Worm (Caenorhabditis elegans) whole organism, young adult: Measurements from ENCODE around the gene cca-1.

ENCODE experiments used
- B0019.2 ChIP-seq: fragments of 200-800 bp; sonication (Bioruptor generic); conservative IDR thresholded peaks from 2 replicates; pipeline ENCODE4 v1.3.6; 2022; ENCODE audit warnings: missing genetic modification reagents, missing genetic modification characterization, missing compliant biosample characterization
- C06A6.2 ChIP-seq: fragments of 200-800 bp; sonication (Bioruptor generic); conservative IDR thresholded peaks from 2 replicates; pipeline ENCODE4 v1.3.6; 2022; ENCODE audit warnings: missing genetic modification characterization, missing compliant biosample characterization
- C17E4.6 ChIP-seq: fragments of 200-800 bp; sonication (Bioruptor generic); IDR thresholded peaks from 2 replicates; pipeline ENCODE4 v1.3.6; 2022; ENCODE audit warnings: missing genetic modification reagents, missing genetic modification characterization, missing compliant biosample characterization
- F22D6.2 ChIP-seq: sonication (generic microtip); optimal IDR thresholded peaks from 2 replicates; lab custom pipeline; 2016; ENCODE audit warnings: mild to moderate bottlenecking, missing genetic modification characterization, missing compliant biosample characterization
- F39B2.1 ChIP-seq: fragments of 200-800 bp; sonication (Bioruptor generic); IDR thresholded peaks from 2 replicates; pipeline ENCODE4 v1.3.6; 2022; ENCODE audit warnings: missing genetic modification reagents, missing genetic modification characterization, missing compliant biosample characterization
- F57A8.1 ChIP-seq: fragments of 200-800 bp; sonication (Bioruptor generic); optimal IDR thresholded peaks from 2 replicates; lab custom pipeline; 2018; ENCODE audit warnings: mild to moderate bottlenecking, missing genetic modification characterization, moderate library complexity, missing compliant biosample characterization
- K11D2.4 ChIP-seq: fragments of 200-800 bp; sonication (Bioruptor generic); IDR thresholded peaks from 2 replicates; pipeline ENCODE4 v1.3.6; 2022; ENCODE audit warnings: missing genetic modification reagents, missing genetic modification characterization, missing compliant biosample characterization
- T07F8.4 ChIP-seq: sonication (generic microtip); optimal IDR thresholded peaks from 2 replicates; lab custom pipeline; 2016; ENCODE audit warnings: mild to moderate bottlenecking, missing genetic modification characterization, moderate library complexity, missing compliant biosample characterization
- Y79H2A.3 ChIP-seq: fragments of 200-800 bp; sonication (Bioruptor generic); conservative IDR thresholded peaks from 2 replicates; pipeline ENCODE4 v1.3.6; 2022; ENCODE audit warnings: missing genetic modification reagents, missing genetic modification characterization, missing compliant biosample characterization
- akir-1 ChIP-seq: fragments of 200-800 bp; sonication (Bioruptor generic); optimal IDR thresholded peaks from 2 replicates; lab custom pipeline; 2018; ENCODE audit warnings: mild to moderate bottlenecking, missing genetic modification characterization, moderate library complexity, missing compliant biosample characterization
- athp-1 ChIP-seq: sonication (generic microtip); optimal IDR thresholded peaks from 2 replicates; lab custom pipeline; 2017; ENCODE audit warnings: mild to moderate bottlenecking, missing genetic modification characterization, missing compliant biosample characterization
- attf-5 ChIP-seq: fragments of 200-800 bp; sonication (Bioruptor generic); optimal IDR thresholded peaks from 2 replicates; lab custom pipeline; 2018; ENCODE audit warnings: mild to moderate bottlenecking, missing genetic modification characterization, missing compliant biosample characterization
- attf-6 ChIP-seq: fragments of 200-800 bp; sonication (Bioruptor generic); IDR thresholded peaks from 2 replicates; pipeline ENCODE4 v1.3.6; 2022; ENCODE audit warnings: missing genetic modification reagents, missing genetic modification characterization, missing compliant biosample characterization
- bed-1 ChIP-seq: fragments of 200-800 bp; sonication (Bioruptor generic); IDR thresholded peaks from 2 replicates; pipeline ENCODE4 v1.3.6; 2022; ENCODE audit warnings: missing genetic modification reagents, missing genetic modification characterization, missing compliant biosample characterization
- cebp-2 ChIP-seq: fragments of 200-800 bp; sonication (Bioruptor generic); IDR thresholded peaks from 2 replicates; pipeline ENCODE4 v1.3.6; 2022; ENCODE audit warnings: missing genetic modification characterization, missing compliant biosample characterization
- ceh-100 ChIP-seq: fragments of 200-800 bp; sonication (Bioruptor generic); IDR thresholded peaks from 2 replicates; pipeline ENCODE4 v1.3.6; 2022; ENCODE audit warnings: missing genetic modification reagents, missing genetic modification characterization, missing compliant biosample characterization
- ceh-40 ChIP-seq: fragments of 200-800 bp; sonication (Bioruptor generic); IDR thresholded peaks from 2 replicates; pipeline ENCODE4 v1.3.6; 2022; ENCODE audit warnings: missing genetic modification characterization, missing compliant biosample characterization
- ceh-79 ChIP-seq: sonication (generic microtip); optimal IDR thresholded peaks from 2 replicates; lab custom pipeline; 2017; ENCODE audit warnings: mild to moderate bottlenecking, missing genetic modification characterization, missing compliant biosample characterization
- ceh-91 ChIP-seq: fragments of 200-800 bp; sonication (Bioruptor generic); IDR thresholded peaks from 2 replicates; pipeline ENCODE4 v1.3.6; 2022; ENCODE audit warnings: missing genetic modification reagents, missing genetic modification characterization, missing compliant biosample characterization
- efl-1 ChIP-seq: fragments of 150-350 bp; optimal IDR thresholded peaks from 2 replicates; lab custom pipeline; 2014; ENCODE audit warnings: missing biosample characterization, missing genetic modification reagents, missing genetic modification characterization
- fkh-3 ChIP-seq: sonication (generic microtip); optimal IDR thresholded peaks from 2 replicates; lab custom pipeline; 2016; ENCODE audit warnings: mild to moderate bottlenecking, missing genetic modification characterization, missing compliant biosample characterization
- hlh-12 ChIP-seq: sonication (generic microtip); optimal IDR thresholded peaks from 2 replicates; lab custom pipeline; 2016; ENCODE audit warnings: missing genetic modification characterization, missing compliant biosample characterization
- hrde-1 ChIP-seq: sonication (generic microtip); optimal IDR thresholded peaks from 2 replicates; lab custom pipeline; 2016; ENCODE audit warnings: missing genetic modification characterization, mild to moderate bottlenecking, missing compliant biosample characterization, moderate library complexity, missing genotype, missing genetic modification reagents, borderline replicate concordance
- let-607 ChIP-seq, 2 experiments: fragments of 200-800 bp in 1 of 2; sonication (Bioruptor generic) in 1 of 2; sonication (generic microtip) in 1 of 2; optimal IDR thresholded peaks; 2 replicates each; lab custom pipeline; 2016 to 2018; ENCODE audit warnings: mild to moderate bottlenecking in 2 of 2, missing compliant biosample characterization in 2 of 2, missing genetic modification characterization in 2 of 2, moderate library complexity in 2 of 2, missing genotype in 1 of 2
- lin-54 ChIP-seq: fragments of 200-800 bp; sonication (Bioruptor generic); optimal IDR thresholded peaks from 2 replicates; lab custom pipeline; 2018; ENCODE audit warnings: mild to moderate bottlenecking, missing genetic modification characterization, missing compliant biosample characterization
- madf-10 ChIP-seq: sonication (generic microtip); optimal IDR thresholded peaks from 2 replicates; lab custom pipeline; 2016; ENCODE audit warnings: mild to moderate bottlenecking, missing genetic modification characterization, missing compliant biosample characterization
- madf-8 ChIP-seq: fragments of 200-800 bp; sonication (Bioruptor generic); conservative IDR thresholded peaks from 2 replicates; pipeline ENCODE4 v1.3.6; 2022; ENCODE audit warnings: missing genetic modification reagents, missing genetic modification characterization, missing compliant biosample characterization
- mel-28 ChIP-seq: sonication (generic microtip); optimal IDR thresholded peaks from 2 replicates; lab custom pipeline; 2016; ENCODE audit warnings: borderline replicate concordance, mild to moderate bottlenecking, missing genetic modification characterization, missing compliant biosample characterization
- nfya-1 ChIP-seq: sonication (generic microtip); optimal IDR thresholded peaks from 2 replicates; lab custom pipeline; 2017; ENCODE audit warnings: antibody characterized with exemption, missing compliant biosample characterization, missing genetic modification characterization, borderline replicate concordance; ENCODE audit not compliant: insufficient read depth
- nfya-2 ChIP-seq: fragments of 200-800 bp; sonication (Bioruptor generic); IDR thresholded peaks from 2 replicates; pipeline ENCODE4 v1.3.6; 2022; ENCODE audit warnings: missing genetic modification reagents, missing genetic modification characterization, missing compliant biosample characterization
- nhr-120 ChIP-seq: fragments of 200-800 bp; sonication (Bioruptor generic); IDR thresholded peaks from 2 replicates; pipeline ENCODE4 v1.3.6; 2022; ENCODE audit warnings: missing genetic modification characterization, missing compliant biosample characterization
- nhr-27 ChIP-seq: fragments of 200-800 bp; sonication (Bioruptor generic); optimal IDR thresholded peaks from 2 replicates; lab custom pipeline; 2018; ENCODE audit warnings: mild to moderate bottlenecking, missing genetic modification characterization, moderate library complexity, missing compliant biosample characterization
- rec-8 ChIP-seq, 2 experiments: sonication (generic microtip); optimal IDR thresholded peaks; 2 replicates each; lab custom pipeline; 2016; ENCODE audit warnings: mild to moderate bottlenecking in 2 of 2, missing genetic modification characterization in 2 of 2, missing genetic modification reagents in 2 of 2, missing genotype in 2 of 2, missing biosample characterization in 1 of 2, missing compliant biosample characterization in 1 of 2, moderate library complexity in 1 of 2
- sdz-38 ChIP-seq: sonication (generic microtip); optimal IDR thresholded peaks from 2 replicates; lab custom pipeline; 2016; ENCODE audit warnings: missing genotype, missing genetic modification characterization, missing compliant biosample characterization
- sea-2 ChIP-seq: fragments of 200-800 bp; sonication (Bioruptor generic); IDR thresholded peaks from 2 replicates; pipeline ENCODE4 v1.3.6; 2022; ENCODE audit warnings: missing genetic modification characterization, missing compliant biosample characterization
- sptf-2 ChIP-seq: fragments of 200-800 bp; sonication (Bioruptor generic); optimal IDR thresholded peaks from 2 replicates; lab custom pipeline; 2018; ENCODE audit warnings: mild to moderate bottlenecking, missing genetic modification characterization, missing compliant biosample characterization
- tlf-1 ChIP-seq: fragments of 200-800 bp; sonication (Bioruptor generic); optimal IDR thresholded peaks from 2 replicates; lab custom pipeline; 2018; ENCODE audit warnings: mild to moderate bottlenecking, missing genetic modification characterization, missing compliant biosample characterization
- unc-130 ChIP-seq: sonication (generic microtip); optimal IDR thresholded peaks from 2 replicates; lab custom pipeline; 2016; ENCODE audit warnings: missing genetic modification reagents, missing genetic modification characterization, missing compliant biosample characterization
- zfh-2 ChIP-seq: fragments of 200-800 bp; sonication (Bioruptor generic); conservative IDR thresholded peaks from 2 replicates; pipeline ENCODE4 v1.3.6; 2022; ENCODE audit warnings: missing genetic modification reagents, missing genetic modification characterization, missing compliant biosample characterization
- zim-3 ChIP-seq: sonication (generic microtip); optimal IDR thresholded peaks from 2 replicates; lab custom pipeline; 2017; ENCODE audit warnings: mild to moderate bottlenecking, missing genetic modification characterization, moderate library complexity, missing compliant biosample characterization
- ztf-18 ChIP-seq: sonication (generic microtip); optimal IDR thresholded peaks from 2 replicates; lab custom pipeline; 2016; ENCODE audit warnings: missing genotype, mild to moderate bottlenecking, missing genetic modification characterization, missing compliant biosample characterization
- ztf-22 ChIP-seq: fragments of 200-800 bp; sonication (Bioruptor generic); optimal IDR thresholded peaks from 2 replicates; lab custom pipeline; 2018; ENCODE audit warnings: mild to moderate bottlenecking, missing genetic modification characterization, moderate library complexity, missing compliant biosample characterization

The cca-1 gene

ce11 chrX:7875854-7876253 lies at the start of gene cca-1:
cca-1 (minus strand) TSS chrX:7875954.
- no peak for TF ChIP-seq ceh-79 (tag; lab: Kevin White, UChicago)
- no peak for TF ChIP-seq nhr-27 (tag; lab: Kevin White, UChicago)
- no peak for TF ChIP-seq let-607 (tag; optimal IDR thresholded peaks at IDR 0.05; lab: Kevin White, UChicago)
- no peak for TF ChIP-seq ztf-22 (GFP tag; lab: Kevin White, UChicago)
- no peak for TF ChIP-seq hrde-1 (tag; lab: Kevin White, UChicago)
- TF ChIP-seq tlf-1 (GFP tag; lab: Kevin White, UChicago): no peak

ce11 chrX:7925134-7925533 lies 49.4 kb upstream of the cca-1 start, which contains the start of gene zig-4:
zig-4 (plus strand) TSS chrX:7925434.
- TF ChIP-seq sdz-38 (tag; lab: Kevin White, UChicago) (no peak), hlh-12 (tag; lab: Kevin White, UChicago) (no peak), nhr-120 (no peak), nhr-27 (tag; lab: Kevin White, UChicago) (no peak), T07F8.4 (tag; lab: Kevin White, UChicago) (no peak), cebp-2 (no peak), athp-1 (no peak), Y79H2A.3 (GFP tag; lab: Robert Waterston, UW) (no peak), madf-10 (tag; lab: Kevin White, UChicago) (no peak)

- TF ChIP-seq mel-28 (no peak), efl-1 (GFP tag; lab: Kevin White, UChicago) (no peak), C17E4.6 (GFP tag; lab: Robert Waterston, UW) (no peak), zim-3 (tag; lab: Kevin White, UChicago) (no peak), sea-2 (GFP tag; lab: Robert Waterston, UW) (no peak), let-607 (tag; optimal IDR thresholded peaks at IDR 0.05; lab: Kevin White, UChicago) (no peak), sdz-38 (tag; lab: Kevin White, UChicago) (no peak), F39B2.1 (GFP tag; lab: Robert Waterston, UW) (no peak), F22D6.2 (tag; lab: Kevin White, UChicago) (no peak), lin-54 (GFP tag; lab: Kevin White, UChicago) (no peak), ztf-18 (no peak), ceh-91 (GFP tag; lab: Robert Waterston, UW) (no peak), zfh-2 (GFP tag; lab: Robert Waterston, UW) (no peak), nfya-2 (GFP tag; lab: Robert Waterston, UW) (no peak)
Measured at ce11 chrX:7921130-7921529, 45.4 kb upstream of the cca-1 start.

- TF ChIP-seq fkh-3 (tag; lab: Kevin White, UChicago) (no peak), F57A8.1 (GFP tag; lab: Kevin White, UChicago) (no peak), C06A6.2 (no peak), B0019.2 (GFP tag; lab: Robert Waterston, UW) (no peak), attf-6 (GFP tag; lab: Robert Waterston, UW) (no peak), bed-1 (GFP tag; lab: Robert Waterston, UW) (no peak), zfh-2 (GFP tag; lab: Robert Waterston, UW) (no peak)
- TF ChIP-seq, all 124 proteins: peak for 0
Measured at ce11 chrX:7916076-7916475, 40.3 kb upstream of the cca-1 start.

- TF ChIP-seq akir-1 (GFP tag; lab: Kevin White, UChicago): no peak
- TF ChIP-seq cebp-2: no peak
- TF ChIP-seq nfya-1 (tag; lab: Kevin White, UChicago): no peak
- no peak for TF ChIP-seq ceh-100 (GFP tag; lab: Robert Waterston, UW)
- no peak for TF ChIP-seq ceh-40 (GFP tag; lab: Robert Waterston, UW)
- no peak for TF ChIP-seq sptf-2 (GFP tag; lab: Kevin White, UChicago)
- no peak for TF ChIP-seq unc-130
- no peak for TF ChIP-seq K11D2.4 (GFP tag; lab: Robert Waterston, UW)
- no peak for TF ChIP-seq rec-8 (tag; optimal IDR thresholded peaks at IDR 0.05; lab: Kevin White, UChicago)
- TF ChIP-seq attf-5 (GFP tag; lab: Kevin White, UChicago): no peak
- no peak for TF ChIP-seq madf-10 (tag; lab: Kevin White, UChicago)
- TF ChIP-seq madf-8 (GFP tag; lab: Robert Waterston, UW): no peak
- TF ChIP-seq sdz-38 (tag; lab: Kevin White, UChicago): no peak
Measured at ce11 chrX:7915616-7916015, 39.9 kb upstream of the cca-1 start.
